Worm (Caenorhabditis elegans) whole organism, late embryonic: ENCODE data around the gene nhr-107.

Source experiments
- C38D4.7 ChIP-seq: fragments of 200-800 bp; sonication (Bioruptor generic); optimal IDR thresholded peaks from 2 replicates; lab custom pipeline; 2018; ENCODE audit warnings: mild to moderate bottlenecking, missing genetic modification characterization, moderate library complexity, missing compliant biosample characterization
- K09A11.1 ChIP-seq: sonication (generic microtip); optimal IDR thresholded peaks from 2 replicates; lab custom pipeline; 2017; ENCODE audit warnings: antibody characterized with exemption, mild to moderate bottlenecking, missing genetic modification characterization, missing compliant biosample characterization; ENCODE audit not compliant: insufficient read depth
- ceh-24 ChIP-seq: sonication (generic microtip); optimal IDR thresholded peaks from 2 replicates; lab custom pipeline; 2016; ENCODE audit warnings: mild to moderate bottlenecking, missing genetic modification characterization, missing compliant biosample characterization
- ceh-45 ChIP-seq: fragments of 200-800 bp; sonication (Bioruptor generic); IDR thresholded peaks from 2 replicates; pipeline ENCODE4 v1.3.6; 2022; ENCODE audit warnings: missing genetic modification reagents, missing genetic modification characterization, missing compliant biosample characterization
- ceh-48 ChIP-seq: sonication (generic microtip); optimal IDR thresholded peaks from 2 replicates; lab custom pipeline; 2016; ENCODE audit warnings: missing genetic modification characterization, inconsistent platforms, missing compliant biosample characterization
- elt-2 ChIP-seq: sonication (generic microtip); optimal IDR thresholded peaks from 2 replicates; lab custom pipeline; 2016; ENCODE audit warnings: missing genetic modification reagents, missing genetic modification characterization, missing compliant biosample characterization
- elt-4 ChIP-seq: sonication (generic microtip); optimal IDR thresholded peaks from 2 replicates; lab custom pipeline; 2016; ENCODE audit warnings: missing genetic modification characterization, missing compliant biosample characterization
- fax-1 ChIP-seq: sonication (generic microtip); optimal IDR thresholded peaks from 2 replicates; lab custom pipeline; 2016; ENCODE audit warnings: missing genotype, missing genetic modification characterization, missing compliant biosample characterization
- lin-11 ChIP-seq: fragments of 200-800 bp; sonication (Bioruptor generic); optimal IDR thresholded peaks from 2 replicates; lab custom pipeline; 2018; ENCODE audit warnings: mild to moderate bottlenecking, missing genetic modification characterization, missing compliant biosample characterization
- madf-2 ChIP-seq: sonication (generic microtip); optimal IDR thresholded peaks from 2 replicates; lab custom pipeline; 2017; ENCODE audit warnings: missing genetic modification characterization, missing compliant biosample characterization
- nhr-11 ChIP-seq: fragments of 150-350 bp; optimal IDR thresholded peaks from 2 replicates; lab custom pipeline; 2014; ENCODE audit warnings: missing biosample characterization, missing genetic modification characterization
- tbx-7 ChIP-seq: sonication (generic microtip); optimal IDR thresholded peaks from 2 replicates; lab custom pipeline; 2016; ENCODE audit warnings: missing genotype, missing genetic modification characterization, missing compliant biosample characterization
- unc-3 ChIP-seq, 2 experiments: fragments of 200-800 bp in 1 of 2; sonication (Bioruptor generic) in 1 of 2; sonication (generic microtip) in 1 of 2; conservative IDR thresholded peaks in 1 of 2; optimal IDR thresholded peaks in 1 of 2; 2 replicates each; pipeline versions ENCODE4 v1.3.6 to Lab custom; 2016 to 2022; ENCODE audit warnings: missing compliant biosample characterization in 2 of 2, missing genetic modification characterization in 2 of 2, missing genetic modification reagents in 1 of 2

ce11 chrV:6993999-6994398, 2.9 kb downstream of the nhr-107 start:
- TF ChIP-seq elt-2 (no peak), ceh-24 (no peak), madf-2 (no peak), ceh-48 (tag; lab: Kevin White, UChicago) (no peak), ceh-45 (GFP tag; lab: Robert Waterston, UW) (no peak), unc-3 (GFP tag; conservative IDR thresholded peaks at IDR 0.05; lab: Robert Waterston, UW) (no peak), unc-3 (tag; optimal IDR thresholded peaks at IDR 0.05; lab: Kevin White, UChicago) (no peak), elt-4 (tag; lab: Kevin White, UChicago) (no peak), tbx-7 (tag; lab: Kevin White, UChicago) (no peak), lin-11 (tag; lab: Kevin White, UChicago) (no peak), fax-1 (no peak), nhr-11 (tag; lab: Kevin White, UChicago) (no peak), K09A11.1 (tag; lab: Kevin White, UChicago) (no peak), C38D4.7 (GFP tag; lab: Kevin White, UChicago) (no peak)
